Worm (Caenorhabditis elegans) whole organism, L1 larva: ENCODE results near the gene pals-26.
A peak's percentile ranks its signal among the peaks of the same experiment; 100 is the strongest.

ENCODE experiments used
- C04F5.9 ChIP-seq: sonication (generic microtip); optimal IDR thresholded peaks from 2 replicates; lab custom pipeline; 2016; ENCODE audit warnings: missing genetic modification characterization, missing compliant biosample characterization
- Y116A8C.19 ChIP-seq: sonication (generic microtip); optimal IDR thresholded peaks from 2 replicates; lab custom pipeline; 2016; ENCODE audit warnings: missing compliant biosample characterization, missing genetic modification characterization, borderline replicate concordance
- blmp-1 ChIP-seq: fragments of 150-350 bp; optimal IDR thresholded peaks from 2 replicates; lab custom pipeline; 2014; ENCODE audit warnings: missing biosample characterization, missing genetic modification characterization
- ceh-63 ChIP-seq: fragments of 200-800 bp; sonication (Bioruptor generic); optimal IDR thresholded peaks from 2 replicates; lab custom pipeline; 2018; ENCODE audit warnings: mild to moderate bottlenecking, missing genetic modification characterization, missing compliant biosample characterization
- ceh-82 ChIP-seq, 3 experiments: fragments of 150-350 bp in 1 of 3; sonication (generic microtip) in 2 of 3; optimal IDR thresholded peaks; 2 replicates each; lab custom pipeline; 2014 to 2017; ENCODE audit warnings: missing biosample characterization in 3 of 3, missing genetic modification characterization in 3 of 3
- efl-3 ChIP-seq: fragments of 200-800 bp; sonication (Bioruptor generic); optimal IDR thresholded peaks from 2 replicates; lab custom pipeline; 2018; ENCODE audit warnings: mild to moderate bottlenecking, missing genetic modification characterization, missing compliant biosample characterization
- egl-13 ChIP-seq: sonication (generic microtip); optimal IDR thresholded peaks from 2 replicates; lab custom pipeline; 2016; ENCODE audit warnings: missing genotype, missing genetic modification reagents, missing genetic modification characterization, missing compliant biosample characterization
- egl-27 ChIP-seq, 2 experiments: fragments of 150-350 bp in 1 of 2; sonication (generic microtip); optimal IDR thresholded peaks; 3 replicates each; lab custom pipeline; 2017 to 2018; ENCODE audit warnings: missing biosample characterization in 2 of 2, missing genetic modification characterization in 2 of 2, missing genetic modification reagents in 2 of 2
- elt-3 ChIP-seq, 6 experiments: fragments of 150-350 bp in 1 of 6; sonication (generic microtip); optimal IDR thresholded peaks; 2 replicates each; lab custom pipeline; 2017 to 2018; ENCODE audit warnings: missing biosample characterization in 6 of 6, missing genetic modification characterization in 6 of 6, inconsistent platforms in 1 of 6
- ets-5 ChIP-seq: fragments of 200-800 bp; sonication (Bioruptor generic); IDR thresholded peaks from 2 replicates; pipeline ENCODE4 v1.3.6; 2022; ENCODE audit warnings: missing genetic modification characterization, missing compliant biosample characterization
- fkh-10 ChIP-seq: sonication (generic microtip); optimal IDR thresholded peaks from 2 replicates; lab custom pipeline; 2017; ENCODE audit warnings: missing biosample characterization, missing genetic modification reagents, missing genetic modification characterization
- fkh-8 ChIP-seq: sonication (generic microtip); optimal IDR thresholded peaks from 2 replicates; lab custom pipeline; 2016; ENCODE audit warnings: mild to moderate bottlenecking, missing genetic modification characterization, missing compliant biosample characterization
- fos-1 ChIP-seq: fragments of 150-350 bp; optimal IDR thresholded peaks from 2 replicates; lab custom pipeline; 2014; ENCODE audit warnings: missing biosample characterization, missing genetic modification characterization
- grh-1 ChIP-seq: fragments of 200-800 bp; sonication (Bioruptor generic); IDR thresholded peaks from 2 replicates; pipeline ENCODE4 v1.3.6; 2022; ENCODE audit warnings: missing genetic modification reagents, missing genetic modification characterization, missing compliant biosample characterization
- hlh-4 ChIP-seq: sonication (generic microtip); optimal IDR thresholded peaks from 2 replicates; lab custom pipeline; 2016; ENCODE audit warnings: mild to moderate bottlenecking, missing genetic modification characterization, missing compliant biosample characterization
- irx-1 ChIP-seq: sonication (generic microtip); optimal IDR thresholded peaks from 2 replicates; lab custom pipeline; 2016; ENCODE audit warnings: missing genetic modification characterization, missing compliant biosample characterization
- isw-1 ChIP-seq: fragments of 200-800 bp; sonication (Bioruptor generic); IDR thresholded peaks from 2 replicates; pipeline ENCODE4 v1.3.6; 2022; ENCODE audit warnings: missing genetic modification characterization, missing compliant biosample characterization
- jun-1 ChIP-seq: fragments of 150-350 bp; optimal IDR thresholded peaks from 2 replicates; lab custom pipeline; 2014; ENCODE audit warnings: missing biosample characterization, missing genetic modification reagents, missing genetic modification characterization
- lin-14 ChIP-seq: fragments of 200-800 bp; sonication (Bioruptor generic); optimal IDR thresholded peaks from 2 replicates; lab custom pipeline; 2018; ENCODE audit warnings: mild to moderate bottlenecking, missing genetic modification characterization, moderate library complexity, missing compliant biosample characterization
- lin-35 ChIP-seq, 2 experiments: fragments of 150-350 bp; optimal IDR thresholded peaks; 2 replicates each; lab custom pipeline; 2014; ENCODE audit warnings: missing biosample characterization in 2 of 2, missing genetic modification characterization in 2 of 2, missing genetic modification reagents in 2 of 2
- lir-3 ChIP-seq: sonication (generic microtip); optimal IDR thresholded peaks from 2 replicates; lab custom pipeline; 2016; ENCODE audit warnings: mild to moderate bottlenecking, missing genetic modification characterization, moderate library complexity, missing compliant biosample characterization; ENCODE audit not compliant: poor library complexity
- lsy-2 ChIP-seq, 2 experiments: fragments of 150-350 bp; optimal IDR thresholded peaks; 2 replicates each; lab custom pipeline; 2014; ENCODE audit warnings: missing biosample characterization in 2 of 2, missing genetic modification characterization in 2 of 2
- mab-9 ChIP-seq: fragments of 200-800 bp; sonication (Bioruptor generic); IDR thresholded peaks from 2 replicates; pipeline ENCODE4 v1.3.6; 2022; ENCODE audit warnings: missing genetic modification reagents, missing genetic modification characterization, missing compliant biosample characterization
- mep-1 ChIP-seq: fragments of 150-350 bp; optimal IDR thresholded peaks from 2 replicates; lab custom pipeline; 2014; ENCODE audit warnings: missing biosample characterization, missing genetic modification characterization
- nhr-11 ChIP-seq: fragments of 150-350 bp; optimal IDR thresholded peaks from 2 replicates; lab custom pipeline; 2014; ENCODE audit warnings: missing biosample characterization, missing genetic modification characterization
- nhr-12 ChIP-seq: sonication (generic microtip); optimal IDR thresholded peaks from 2 replicates; lab custom pipeline; 2017; ENCODE audit warnings: missing biosample characterization, missing genetic modification characterization
- nhr-19 ChIP-seq: fragments of 200-800 bp; sonication (Bioruptor generic); conservative IDR thresholded peaks from 2 replicates; pipeline ENCODE4 v1.3.6; 2022; ENCODE audit warnings: missing genetic modification characterization, missing compliant biosample characterization
- nhr-20 ChIP-seq: sonication (generic microtip); optimal IDR thresholded peaks from 2 replicates; lab custom pipeline; 2016; ENCODE audit warnings: mild to moderate bottlenecking, missing genetic modification characterization, missing compliant biosample characterization
- nhr-28 ChIP-seq: fragments of 150-350 bp; optimal IDR thresholded peaks from 2 replicates; lab custom pipeline; 2014; ENCODE audit warnings: missing biosample characterization, missing genetic modification characterization
- nhr-47 ChIP-seq: sonication (generic microtip); optimal IDR thresholded peaks from 2 replicates; lab custom pipeline; 2016; ENCODE audit warnings: mild to moderate bottlenecking, missing genetic modification characterization, moderate library complexity, missing compliant biosample characterization
- nhr-71 ChIP-seq: sonication (generic microtip); optimal IDR thresholded peaks from 2 replicates; lab custom pipeline; 2016; ENCODE audit warnings: mild to moderate bottlenecking, missing genetic modification characterization, moderate library complexity, missing compliant biosample characterization
- nhr-76 ChIP-seq: sonication (generic microtip); optimal IDR thresholded peaks from 2 replicates; lab custom pipeline; 2017; ENCODE audit warnings: missing biosample characterization, missing genetic modification characterization
- nhr-85 ChIP-seq: sonication (generic microtip); peaks from one replicate; lab custom pipeline; 2016; ENCODE audit warnings: missing genetic modification characterization, inconsistent platforms, missing compliant biosample characterization
- pqm-1 ChIP-seq: sonication (generic microtip); optimal IDR thresholded peaks from 3 replicates; lab custom pipeline; 2017; ENCODE audit warnings: missing biosample characterization, missing genetic modification characterization
- rnt-1 ChIP-seq: sonication (generic microtip); optimal IDR thresholded peaks from 2 replicates; lab custom pipeline; 2016; ENCODE audit warnings: mild to moderate bottlenecking, missing genetic modification characterization, moderate library complexity, missing compliant biosample characterization
- skn-1 ChIP-seq: fragments of 150-350 bp; optimal IDR thresholded peaks from 2 replicates; lab custom pipeline; 2014; ENCODE audit warnings: missing biosample characterization, missing genetic modification characterization
- snpc-4 ChIP-seq: fragments of 150-350 bp; optimal IDR thresholded peaks from 2 replicates; lab custom pipeline; 2014; ENCODE audit warnings: missing biosample characterization, missing genetic modification characterization
- snu-23 ChIP-seq: sonication (generic microtip); optimal IDR thresholded peaks from 2 replicates; lab custom pipeline; 2016; ENCODE audit warnings: missing genetic modification characterization, missing compliant biosample characterization
- sox-4 ChIP-seq: sonication (generic microtip); optimal IDR thresholded peaks from 2 replicates; lab custom pipeline; 2016; ENCODE audit warnings: missing genetic modification characterization, missing compliant biosample characterization
- sptf-1 ChIP-seq: fragments of 150-350 bp; optimal IDR thresholded peaks from 2 replicates; lab custom pipeline; 2014; ENCODE audit warnings: missing biosample characterization, missing genetic modification characterization
- sup-37 ChIP-seq: fragments of 200-800 bp; sonication (Bioruptor generic); optimal IDR thresholded peaks from 2 replicates; lab custom pipeline; 2018; ENCODE audit warnings: mild to moderate bottlenecking, missing genetic modification characterization, missing compliant biosample characterization
- tlp-1 ChIP-seq: fragments of 150-350 bp; optimal IDR thresholded peaks from 2 replicates; lab custom pipeline; 2014; ENCODE audit warnings: missing biosample characterization, missing genetic modification characterization
- unc-130 ChIP-seq: fragments of 150-350 bp; optimal IDR thresholded peaks from 2 replicates; lab custom pipeline; 2017; ENCODE audit warnings: missing biosample characterization, missing genetic modification characterization, inconsistent platforms
- unc-30 ChIP-seq: sonication (generic microtip); optimal IDR thresholded peaks from 2 replicates; lab custom pipeline; 2017; ENCODE audit warnings: missing biosample characterization, missing genetic modification characterization
- unc-98 ChIP-seq: fragments of 200-800 bp; sonication (Bioruptor generic); IDR thresholded peaks from 2 replicates; pipeline ENCODE4 v1.3.6; 2022; ENCODE audit warnings: missing genetic modification characterization, missing compliant biosample characterization
- ztf-4 ChIP-seq: fragments of 150-350 bp; optimal IDR thresholded peaks from 2 replicates; lab custom pipeline; 2014; ENCODE audit warnings: missing biosample characterization, missing genetic modification characterization

Gene pals-26

ce11 chrIII:4374854-4375253, at the start of gene pals-26:
pals-26 (plus strand) TSS chrIII:4375154.
- TF ChIP-seq ets-5 (GFP tag; lab: Robert Waterston, UW) (no peak), tlp-1 (tag; lab: Kevin White, UChicago) (no peak), efl-3 (no peak), fkh-8 (tag; lab: Kevin White, UChicago) (no peak), jun-1 (tag; lab: Kevin White, UChicago) (no peak), hlh-4 (tag; lab: Kevin White, UChicago) (no peak), nhr-76 (no peak), skn-1 (tag; lab: Kevin White, UChicago) (no peak), egl-27 (tag; optimal IDR thresholded peaks at IDR 0.05; lab: Kevin White, UChicago) (no peak), lin-35 (GFP tag; optimal IDR thresholded peaks at IDR 0.05; lab: Kevin White, UChicago) (no peak), irx-1 (tag; lab: Kevin White, UChicago) (no peak), fos-1 (tag; lab: Kevin White, UChicago) (no peak), nhr-47 (tag; lab: Kevin White, UChicago) (no peak)

DNA sequence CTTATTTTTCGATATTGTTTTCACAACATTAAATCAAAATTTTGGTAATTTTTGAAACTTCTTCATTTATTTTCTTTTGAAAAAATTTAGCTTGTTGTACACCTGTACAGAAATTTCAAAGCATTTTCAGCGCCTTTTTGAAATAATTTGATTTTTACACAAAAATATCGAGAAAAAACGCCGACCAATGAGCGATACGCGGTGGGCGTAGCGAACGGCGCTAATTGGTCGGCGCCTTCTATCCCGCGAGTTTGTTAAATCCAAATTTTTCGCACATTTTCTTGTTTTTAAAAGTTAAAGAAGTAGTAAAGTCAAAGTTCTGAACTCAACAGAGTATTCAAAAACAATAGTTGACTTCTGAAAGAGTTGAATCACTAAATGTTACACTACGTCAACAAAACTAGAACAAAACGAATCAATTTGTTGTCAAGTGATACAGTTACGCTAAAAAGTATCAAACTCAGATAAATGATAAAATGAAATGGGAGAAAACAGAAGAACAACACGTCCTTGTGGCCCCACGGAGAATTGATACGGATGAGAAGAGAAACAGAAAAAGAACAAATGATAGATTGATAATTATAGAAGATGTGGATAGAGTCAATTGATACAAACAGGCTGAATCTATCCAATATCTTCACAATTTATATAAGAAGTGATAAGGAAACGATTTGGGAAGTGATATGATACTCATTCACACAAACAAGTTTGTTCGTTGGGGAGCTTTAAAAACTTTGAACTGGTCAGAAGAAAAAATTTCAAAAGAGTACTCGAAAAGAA, 46.6 kb upstream of the pals-26 start:
- TF ChIP-seq nhr-19 (GFP tag; lab: Robert Waterston, UW), result no peak
- no peak for TF ChIP-seq isw-1 (GFP tag; lab: Robert Waterston, UW)
- no peak for TF ChIP-seq nhr-28
- no peak for TF ChIP-seq ets-5 (GFP tag; lab: Robert Waterston, UW)
- TF ChIP-seq Y116A8C.19 (tag; lab: Kevin White, UChicago), result no peak
- peak; percentile 50 for TF ChIP-seq lin-14 (GFP tag; lab: Kevin White, UChicago)
- TF ChIP-seq nhr-20 (tag; lab: Kevin White, UChicago), result peak; percentile 4
- TF ChIP-seq nhr-71 (tag; lab: Kevin White, UChicago), result no peak
- no peak for TF ChIP-seq sox-4 (tag; lab: Kevin White, UChicago)
- TF ChIP-seq nhr-12 (tag; lab: Kevin White, UChicago), result no peak
- peak in 5 of 6 experiments; percentile 56 to 89 (median 65) for TF ChIP-seq elt-3 (tag; optimal IDR thresholded peaks at IDR 0.05; lab: Kevin White, UChicago)
- TF ChIP-seq blmp-1 (tag; lab: Kevin White, UChicago), result peak; percentile 75
- TF ChIP-seq lir-3, result no peak
- TF ChIP-seq nhr-47 (tag; lab: Kevin White, UChicago), result no peak
- peak; percentile 25 for TF ChIP-seq nhr-85 (tag; lab: Kevin White, UChicago)
- TF ChIP-seq grh-1 (GFP tag; lab: Robert Waterston, UW), result no peak
- peak; percentile 41 for TF ChIP-seq snu-23 (GFP tag; lab: Kevin White, UChicago)
- no peak for TF ChIP-seq unc-30 (tag; lab: Kevin White, UChicago)
- no peak for TF ChIP-seq snpc-4 (tag; lab: Kevin White, UChicago)
- no peak for TF ChIP-seq unc-130 (tag; lab: Kevin White, UChicago)
- TF ChIP-seq ztf-4 (tag; lab: Kevin White, UChicago), result no peak

- TF ChIP-seq ceh-63 (GFP tag; lab: Kevin White, UChicago) (no peak), ceh-82 (tag; optimal IDR thresholded peaks at IDR 0.05; lab: Kevin White, UChicago) (no peak), blmp-1 (tag; lab: Kevin White, UChicago) (peak; percentile 90), fkh-10 (GFP tag; lab: Kevin White, UChicago) (no peak), lir-3 (no peak), egl-13 (tag; lab: Kevin White, UChicago) (no peak), lsy-2 (tag; optimal IDR thresholded peaks at IDR 0.05; lab: Kevin White, UChicago) (peak in 1 of 2 experiments; percentile 24), nhr-12 (tag; lab: Kevin White, UChicago) (no peak), rnt-1 (peak; percentile 16), pqm-1 (tag; lab: Kevin White, UChicago) (no peak), nhr-85 (tag; lab: Kevin White, UChicago) (peak; percentile 82), lin-35 (GFP tag; optimal IDR thresholded peaks at IDR 0.05; lab: Kevin White, UChicago) (peak in 1 of 2 experiments; percentile 4), nhr-20 (tag; lab: Kevin White, UChicago) (no peak), nhr-28 (no peak), sptf-1 (tag; lab: Kevin White, UChicago) (no peak), mep-1 (peak; percentile 66), nhr-76 (no peak), nhr-11 (tag; lab: Kevin White, UChicago) (no peak), elt-3 (tag; optimal IDR thresholded peaks at IDR 0.05; lab: Kevin White, UChicago) (peak in 1 of 6 experiments; percentile 26), C04F5.9 (tag; lab: Kevin White, UChicago) (no peak), snu-23 (GFP tag; lab: Kevin White, UChicago) (peak; percentile 27), tlp-1 (tag; lab: Kevin White, UChicago) (no peak), unc-98 (GFP tag; lab: Robert Waterston, UW) (no peak), sup-37 (GFP tag; lab: Kevin White, UChicago) (no peak), nhr-71 (tag; lab: Kevin White, UChicago) (peak; percentile 6), ets-5 (GFP tag; lab: Robert Waterston, UW) (no peak), lin-14 (GFP tag; lab: Kevin White, UChicago) (peak; percentile 63), mab-9 (GFP tag; lab: Robert Waterston, UW) (no peak)
Observed at ce11 chrIII:4330984-4331383, 44.0 kb upstream of the pals-26 start, which contains the start of gene gly-6. gly-6 (minus strand) TSS chrIII:4331228.
